Fruit fly (Drosophila melanogaster) whole organism: ENCODE data around the gene Asator.

Experiments
- CG8478 ChIP-seq: fragments of >200 bp; optimal IDR thresholded peaks from 2 replicates; lab custom pipeline; 2018; ENCODE audit warnings: inconsistent platforms
- Dll ChIP-seq: fragments of >200 bp; optimal IDR thresholded peaks from 2 replicates; lab custom pipeline; 2017
- EcR ChIP-seq, 2 experiments: fragments of >200 bp; optimal IDR thresholded peaks; 2 replicates each; lab custom pipeline; 2017; ENCODE audit warnings: missing biosample characterization in 2 of 2, missing genetic modification characterization in 2 of 2, missing genetic modification reagents in 2 of 2
- pan ChIP-seq: fragments of >200 bp; optimal IDR thresholded peaks from 2 replicates; lab custom pipeline; 2017
- psq ChIP-seq: fragments of >200 bp; optimal IDR thresholded peaks from 2 replicates; lab custom pipeline; 2017
- usp ChIP-seq: fragments of >200 bp; optimal IDR thresholded peaks from 2 replicates; lab custom pipeline; 2017; ENCODE audit warnings: missing biosample characterization, missing genetic modification characterization, mixed read lengths

dm6 chr4:424630-425327 lies 64.0 kb downstream of the Asator start:
- TF ChIP-seq psq (lab: Kevin White, UChicago) (no peak), pan (lab: Kevin White, UChicago) (no peak), CG8478 (lab: Kevin White, UChicago) (no peak), Dll (lab: Kevin White, UChicago) (no peak), usp (no peak), EcR (GFP tag; optimal IDR thresholded peaks at IDR 0.05; lab: Kevin White, UChicago) (no peak)
